Worm (Caenorhabditis elegans) whole organism, L2 larva: ENCODE measurements around the gene ivph-3.

Experiments
- R02D3.7 ChIP-seq: fragments of 150-350 bp; optimal IDR thresholded peaks from 2 replicates; lab custom pipeline; 2014; ENCODE audit warnings: missing biosample characterization, missing genetic modification characterization
- Y55F3AM.14 ChIP-seq: fragments of 200-800 bp; sonication (Bioruptor generic); optimal IDR thresholded peaks from 2 replicates; lab custom pipeline; 2018; ENCODE audit warnings: mild to moderate bottlenecking, missing genetic modification characterization, missing compliant biosample characterization
- ZK546.5 ChIP-seq: sonication (generic microtip); optimal IDR thresholded peaks from 2 replicates; lab custom pipeline; 2017; ENCODE audit warnings: missing biosample characterization, missing genetic modification characterization
- aly-2 ChIP-seq: fragments of 150-350 bp; optimal IDR thresholded peaks from 2 replicates; lab custom pipeline; 2014; ENCODE audit warnings: missing biosample characterization, missing genetic modification characterization
- ama-1 ChIP-seq: fragments of 150-350 bp; optimal IDR thresholded peaks from 2 replicates; lab custom pipeline; 2018; ENCODE audit warnings: inconsistent platforms
- ceh-16 ChIP-seq: fragments of 150-350 bp; optimal IDR thresholded peaks from 2 replicates; lab custom pipeline; 2014; ENCODE audit warnings: missing biosample characterization, missing genetic modification characterization
- crh-2 ChIP-seq: sonication (generic microtip); optimal IDR thresholded peaks from 2 replicates; lab custom pipeline; 2017; ENCODE audit warnings: missing biosample characterization, missing genetic modification characterization
- egl-27 ChIP-seq: sonication (generic microtip); optimal IDR thresholded peaks from 3 replicates; lab custom pipeline; 2017; ENCODE audit warnings: missing biosample characterization, missing genetic modification reagents, missing genetic modification characterization
- elt-1 ChIP-seq: fragments of 150-350 bp; optimal IDR thresholded peaks from 2 replicates; lab custom pipeline; 2014; ENCODE audit warnings: missing biosample characterization, missing genetic modification characterization
- fos-1 ChIP-seq: fragments of 150-350 bp; optimal IDR thresholded peaks from 2 replicates; lab custom pipeline; 2014; ENCODE audit warnings: missing biosample characterization, missing genetic modification characterization
- lin-11 ChIP-seq: fragments of 150-350 bp; sonication (generic microtip); optimal IDR thresholded peaks from 2 replicates; lab custom pipeline; 2014; ENCODE audit warnings: missing biosample characterization, missing genetic modification characterization, inconsistent platforms, mixed read lengths
- lin-39 ChIP-seq: fragments of 150-350 bp; optimal IDR thresholded peaks from 2 replicates; lab custom pipeline; 2014; ENCODE audit warnings: missing biosample characterization, missing genetic modification reagents, missing genetic modification characterization
- mab-5 ChIP-seq: fragments of 150-350 bp; optimal IDR thresholded peaks from 2 replicates; lab custom pipeline; 2014; ENCODE audit warnings: missing biosample characterization, missing genetic modification characterization
- mdl-1 ChIP-seq, 2 experiments: fragments of 150-350 bp in 1 of 2; sonication (generic microtip) in 1 of 2; optimal IDR thresholded peaks; 2 replicates each; lab custom pipeline; 2017; ENCODE audit warnings: missing biosample characterization in 2 of 2, missing genetic modification characterization in 2 of 2
- nhr-10 ChIP-seq: sonication (generic microtip); optimal IDR thresholded peaks from 2 replicates; lab custom pipeline; 2017; ENCODE audit warnings: missing biosample characterization, missing genetic modification characterization
- nhr-11 ChIP-seq: fragments of 150-350 bp; optimal IDR thresholded peaks from 2 replicates; lab custom pipeline; 2014; ENCODE audit warnings: missing biosample characterization, missing genetic modification characterization
- nhr-129 ChIP-seq: fragments of 150-350 bp; optimal IDR thresholded peaks from 2 replicates; lab custom pipeline; 2014; ENCODE audit warnings: missing biosample characterization, missing genetic modification characterization
- nhr-23 ChIP-seq: fragments of 150-350 bp; optimal IDR thresholded peaks from 2 replicates; lab custom pipeline; 2014; ENCODE audit warnings: missing biosample characterization, missing genetic modification reagents, missing genetic modification characterization
- nhr-6 ChIP-seq: fragments of 150-350 bp; optimal IDR thresholded peaks from 2 replicates; lab custom pipeline; 2014; ENCODE audit warnings: missing biosample characterization, missing genetic modification characterization
- nhr-77 ChIP-seq: fragments of 150-350 bp; optimal IDR thresholded peaks from 2 replicates; lab custom pipeline; 2014; ENCODE audit warnings: missing biosample characterization, missing genetic modification characterization
- sem-4 ChIP-seq: fragments of 150-350 bp; optimal IDR thresholded peaks from 2 replicates; lab custom pipeline; 2014; ENCODE audit warnings: missing biosample characterization, missing genetic modification reagents, missing genetic modification characterization
- skn-1 ChIP-seq: sonication (generic microtip); optimal IDR thresholded peaks from 2 replicates; lab custom pipeline; 2017; ENCODE audit warnings: missing biosample characterization, missing genetic modification characterization
- sma-3 ChIP-seq: sonication (generic microtip); optimal IDR thresholded peaks from 2 replicates; lab custom pipeline; 2016; ENCODE audit warnings: missing genetic modification reagents, missing genetic modification characterization, missing compliant biosample characterization
- sma-9 ChIP-seq, 2 experiments: fragments of 150-350 bp in 1 of 2; sonication (generic microtip) in 1 of 2; optimal IDR thresholded peaks; 2 replicates each; lab custom pipeline; 2014 to 2016; ENCODE audit warnings: missing genetic modification characterization in 2 of 2, mild to moderate bottlenecking in 1 of 2, missing biosample characterization in 1 of 2, missing compliant biosample characterization in 1 of 2, missing genetic modification reagents in 1 of 2, moderate library complexity in 1 of 2
- snpc-4 ChIP-seq: fragments of 150-350 bp; optimal IDR thresholded peaks from 2 replicates; lab custom pipeline; 2014; ENCODE audit warnings: missing biosample characterization, missing genetic modification characterization
- unc-39 ChIP-seq: fragments of 150-350 bp; optimal IDR thresholded peaks from 2 replicates; lab custom pipeline; 2014; ENCODE audit warnings: missing biosample characterization, missing genetic modification characterization
- unc-55 ChIP-seq: fragments of 150-350 bp; sonication (generic microtip); optimal IDR thresholded peaks from 3 replicates; lab custom pipeline; 2014; ENCODE audit warnings: missing biosample characterization, missing genetic modification reagents, missing genetic modification characterization
- unc-62 ChIP-seq: fragments of 150-350 bp; optimal IDR thresholded peaks from 2 replicates; lab custom pipeline; 2014; ENCODE audit warnings: missing biosample characterization, missing genetic modification reagents, missing genetic modification characterization
- ztf-1 ChIP-seq: fragments of 200-800 bp; sonication (Bioruptor generic); conservative IDR thresholded peaks from 2 replicates; pipeline ENCODE4 v1.3.6; 2022; ENCODE audit warnings: missing genetic modification characterization, missing compliant biosample characterization

Gene ivph-3

DNA sequence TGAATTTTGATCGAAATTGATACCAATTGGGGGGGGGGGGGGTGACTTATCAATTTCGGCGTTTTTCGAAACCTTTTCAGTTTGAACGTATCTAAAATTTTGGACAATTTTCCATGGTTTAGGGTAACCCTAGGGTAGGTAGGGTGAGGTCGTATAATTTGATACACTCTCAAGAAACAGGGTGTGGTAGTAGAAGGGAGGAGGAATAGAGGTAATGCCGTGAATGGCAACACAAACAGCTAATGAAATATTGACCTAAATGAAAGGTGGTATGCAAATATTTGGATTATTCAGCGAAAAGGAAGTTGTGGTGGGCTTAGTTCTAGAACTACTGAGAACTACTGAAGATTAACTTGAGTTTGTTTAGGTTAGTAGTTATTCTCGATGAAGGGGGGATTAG is 39.5 kb downstream of the ivph-3 start:
- TF ChIP-seq ztf-1 (GFP tag; lab: Robert Waterston, UW) (no peak), crh-2 (tag; lab: Kevin White, UChicago) (no peak), nhr-10 (no peak), R02D3.7 (no peak), unc-55 (GFP tag; lab: Kevin White, UChicago) (no peak), nhr-6 (tag; lab: Kevin White, UChicago) (no peak), nhr-11 (tag; lab: Kevin White, UChicago) (no peak), Y55F3AM.14 (GFP tag; lab: Kevin White, UChicago) (no peak), unc-39 (no peak), ama-1 (lab: Kevin White, UChicago) (no peak), aly-2 (tag; lab: Kevin White, UChicago) (no peak), snpc-4 (tag; lab: Kevin White, UChicago) (no peak), skn-1 (tag; lab: Kevin White, UChicago) (no peak), lin-11 (tag; lab: Kevin White, UChicago) (no peak), nhr-23 (tag; lab: Kevin White, UChicago) (no peak), nhr-77 (tag; lab: Kevin White, UChicago) (no peak), sma-3 (GFP tag; lab: Kevin White, UChicago) (no peak)
- TF ChIP-seq, all 48 proteins: peak for 0

- no peak for TF ChIP-seq ceh-16 (tag; lab: Kevin White, UChicago)
- no peak for TF ChIP-seq mab-5 (tag; lab: Kevin White, UChicago)
- TF ChIP-seq lin-39 (tag; lab: Kevin White, UChicago): no peak
- TF ChIP-seq sem-4 (tag; lab: Kevin White, UChicago): no peak
- no peak for TF ChIP-seq fos-1 (tag; lab: Kevin White, UChicago)
- TF ChIP-seq unc-62 (GFP tag; lab: Kevin White, UChicago): no peak
- TF ChIP-seq mdl-1 (tag; optimal IDR thresholded peaks at IDR 0.05; lab: Kevin White, UChicago): no peak
- no peak for TF ChIP-seq ama-1 (lab: Kevin White, UChicago)
- no peak for TF ChIP-seq ZK546.5 (tag; lab: Kevin White, UChicago)
- no peak for TF ChIP-seq sma-9 (GFP tag; optimal IDR thresholded peaks at IDR 0.05; lab: Kevin White, UChicago)
- no peak for TF ChIP-seq sma-9 (tag; optimal IDR thresholded peaks at IDR 0.05; lab: Kevin White, UChicago)
- TF ChIP-seq, all 48 proteins: peak for 0
Observed at ce11 chrIV:3095995-3096544, 42.5 kb downstream of the ivph-3 start.

ce11 chrIV:3097019-3097418 is 43.5 kb downstream of the ivph-3 start:
- peak; percentile 70 for TF ChIP-seq elt-1 (tag; lab: Kevin White, UChicago)
- no peak for TF ChIP-seq unc-55 (GFP tag; lab: Kevin White, UChicago)
- TF ChIP-seq, all 48 proteins: peak for 1

DNA sequence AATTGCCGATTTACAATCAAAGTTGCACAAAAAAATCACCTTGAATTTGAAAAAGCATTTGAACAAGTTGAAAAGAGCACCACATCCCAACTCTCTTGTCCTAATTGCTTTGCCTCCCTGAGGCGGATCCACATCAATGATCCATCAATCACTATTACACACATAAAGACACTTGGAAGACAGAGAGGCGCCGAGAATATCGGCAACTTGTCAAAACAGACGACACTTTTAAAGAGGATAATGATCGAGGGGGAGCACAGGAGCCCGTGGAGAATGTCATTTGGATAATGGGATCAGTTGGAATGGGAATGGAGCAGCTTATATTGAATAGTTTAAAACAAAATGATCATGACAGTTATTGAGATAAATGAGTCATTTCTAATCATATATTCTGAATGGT is 47.7 kb downstream of the ivph-3 start:
- TF ChIP-seq egl-27 (tag; lab: Kevin White, UChicago) (no peak), sma-9 (GFP tag; optimal IDR thresholded peaks at IDR 0.05; lab: Kevin White, UChicago) (no peak), sma-9 (tag; optimal IDR thresholded peaks at IDR 0.05; lab: Kevin White, UChicago) (no peak), aly-2 (tag; lab: Kevin White, UChicago) (no peak), nhr-77 (tag; lab: Kevin White, UChicago) (no peak), nhr-129 (tag; lab: Kevin White, UChicago) (no peak), nhr-10 (no peak)
